Fruit fly (Drosophila melanogaster): ENCODE results near the gene CG42359.

Gene CG42359

dm6 chr3R:19164873-19165456, 2.9 kb upstream of the CG42359 start (continued):
- TF ChIP-seq CG6163 (GFP tag; IDR thresholded peaks at IDR 0.05) (peak; percentile 47; the same call in 2 of the 3 replicates), svp (GFP tag) (peak; percentile 76), cyc (GFP tag; optimal IDR thresholded peaks at IDR 0.05) (peak; percentile 58), Sox14 (GFP tag; optimal IDR thresholded peaks at IDR 0.05) (peak; percentile 57), Smox (GFP tag; optimal IDR thresholded peaks at IDR 0.05) (peak; percentile 32), Hr38 (GFP tag; optimal IDR thresholded peaks at IDR 0.05) (no peak), fd59A (GFP tag; optimal IDR thresholded peaks at IDR 0.05) (no peak), Ets96B (tag; optimal IDR thresholded peaks at IDR 0.05) (peak; percentile 29), Sox15 (GFP tag; optimal IDR thresholded peaks at IDR 0.05) (no peak), CG31627 (GFP tag; optimal IDR thresholded peaks at IDR 0.05) (peak; percentile 48), CG11762 (GFP tag; optimal IDR thresholded peaks at IDR 0.05; ENCODE audit: insufficient read depth) (peak; percentile 3), CG11902 (GFP tag; optimal IDR thresholded peaks at IDR 0.05) (no peak), pdm3 (GFP tag; optimal IDR thresholded peaks at IDR 0.05) (peak; percentile 46), dsx (GFP tag; optimal IDR thresholded peaks at IDR 0.05; ENCODE audit: poor library complexity, severe bottlenecking) (no peak), CG9139 (GFP tag; optimal IDR thresholded peaks at IDR 0.05) (no peak), Gug (GFP tag; IDR thresholded peaks at IDR 0.05) (peak; percentile 9; the same call in 1 of the 2 replicates), Eip78C (GFP tag) (peak; percentile 86), salr (GFP tag; optimal IDR thresholded peaks at IDR 0.05) (peak in 1 of 2 experiments; percentile 53)

- TF ChIP-seq CG8319 (GFP tag; optimal IDR thresholded peaks at IDR 0.05) = no peak
- TF ChIP-seq Blimp-1 (GFP tag; optimal IDR thresholded peaks at IDR 0.05) = peak; percentile 64
- peak; percentile 61 for TF ChIP-seq Lpt (GFP tag; optimal IDR thresholded peaks at IDR 0.05)
- peak; percentile 31 for TF ChIP-seq Sox14 (GFP tag; optimal IDR thresholded peaks at IDR 0.05)
- TF ChIP-seq CG8119 (GFP tag; IDR thresholded peaks at IDR 0.05) = peak; percentile 80
- peak; percentile 30 for TF ChIP-seq OdsH (GFP tag; optimal IDR thresholded peaks at IDR 0.05)
- TF ChIP-seq CG6276 (GFP tag; optimal IDR thresholded peaks at IDR 0.05) = peak; percentile 86
- peak; percentile 83 for TF ChIP-seq eg (GFP tag; IDR thresholded peaks at IDR 0.05)
- no peak for TF ChIP-seq Hr39 (GFP tag; optimal IDR thresholded peaks at IDR 0.05)
- peak; percentile 81 for TF ChIP-seq spab (GFP tag; optimal IDR thresholded peaks at IDR 0.05)
- TF ChIP-seq Gug (GFP tag; IDR thresholded peaks at IDR 0.05) = peak; percentile 44; the same call in 1 of the 2 replicates
- peak; percentile 77 for TF ChIP-seq net (GFP tag; optimal IDR thresholded peaks at IDR 0.05)
- TF ChIP-seq CG11762 (GFP tag; optimal IDR thresholded peaks at IDR 0.05; ENCODE audit: insufficient read depth) = peak; percentile 38
- peak; percentile 87 for TF ChIP-seq CG6854 (GFP tag; optimal IDR thresholded peaks at IDR 0.05)
- TF ChIP-seq CG11294 (GFP tag; IDR thresholded peaks at IDR 0.05) = peak; percentile 27; the same call in 1 of the 2 replicates
- TF ChIP-seq salr (GFP tag; optimal IDR thresholded peaks at IDR 0.05) = peak; percentile 30 to 58
- TF ChIP-seq CG32006 (GFP tag; optimal IDR thresholded peaks at IDR 0.05) = peak; percentile 62
- peak; percentile 38 for TF ChIP-seq CG7368 (GFP tag; optimal IDR thresholded peaks at IDR 0.05)
- peak; percentile 66 for TF ChIP-seq CG8632 (GFP tag; optimal IDR thresholded peaks at IDR 0.05)
- no peak for TF ChIP-seq CG10631 (GFP tag; optimal IDR thresholded peaks at IDR 0.05)
- TF ChIP-seq CG9139 (GFP tag; optimal IDR thresholded peaks at IDR 0.05) = peak; percentile 89
- TF ChIP-seq Ets21C (GFP tag; optimal IDR thresholded peaks at IDR 0.05) = no peak
- peak; percentile 9 for TF ChIP-seq Hr4 (GFP tag; optimal IDR thresholded peaks at IDR 0.05)
- peak; percentile 81 for TF ChIP-seq Eip78C (GFP tag)
- TF ChIP-seq esn (GFP tag; optimal IDR thresholded peaks at IDR 0.05) = peak; percentile 50
- TF ChIP-seq fd59A (GFP tag; optimal IDR thresholded peaks at IDR 0.05) = peak; percentile 52
- peak; percentile 71 for TF ChIP-seq vri (GFP tag; optimal IDR thresholded peaks at IDR 0.05)
- peak; percentile 47 for TF ChIP-seq CG34406 (GFP tag; optimal IDR thresholded peaks at IDR 0.05)
- peak; percentile 51 for TF ChIP-seq Met (GFP tag; optimal IDR thresholded peaks at IDR 0.05)
- peak; percentile 53 for TF ChIP-seq Eip93F (GFP tag; optimal IDR thresholded peaks at IDR 0.05)
- TF ChIP-seq CG10669 (GFP tag; optimal IDR thresholded peaks at IDR 0.05) = peak; percentile 72
- peak; percentile 12 for TF ChIP-seq CG4318 (GFP tag; optimal IDR thresholded peaks at IDR 0.05)
- peak; percentile 71 for TF ChIP-seq Sox102F (GFP tag; optimal IDR thresholded peaks at IDR 0.05)
- TF ChIP-seq Sox15 (GFP tag; optimal IDR thresholded peaks at IDR 0.05) = no peak
- peak; percentile 82 for TF ChIP-seq CG16779 (tag; optimal IDR thresholded peaks at IDR 0.05)
- TF ChIP-seq CG6792 (GFP tag; optimal IDR thresholded peaks at IDR 0.05) = peak; percentile 24
- peak; percentile 44 for TF ChIP-seq dac (GFP tag; optimal IDR thresholded peaks at IDR 0.05)
Measured at dm6 chr3R:19163972-19164819, 2.1 kb upstream of the CG42359 start, which contains the start of gene sqz. sqz (plus strand) TSS chr3R:19164211.
